Fruit fly (Drosophila melanogaster): ENCODE data around the gene Pxd.

dm6 chr3R:17059100-17059810, 44.9 kb downstream of the Pxd start:
- TF ChIP-seq fkh (GFP tag; optimal IDR thresholded peaks at IDR 0.05) (peak; percentile 32), CG16779 (tag; optimal IDR thresholded peaks at IDR 0.05) (peak; percentile 75), Hr4 (GFP tag; optimal IDR thresholded peaks at IDR 0.05) (peak; percentile 93), Lpt (GFP tag; optimal IDR thresholded peaks at IDR 0.05) (peak; percentile 80), CG6808 (GFP tag; optimal IDR thresholded peaks at IDR 0.05) (peak; percentile 85), CG1621 (tag; optimal IDR thresholded peaks at IDR 0.05) (peak; percentile 78), dsx (GFP tag; optimal IDR thresholded peaks at IDR 0.05; ENCODE audit: poor library complexity, severe bottlenecking) (peak; percentile 69), Sox14 (GFP tag; optimal IDR thresholded peaks at IDR 0.05) (peak; percentile 91)
